Worm (Caenorhabditis elegans): Measurements from ENCODE around the gene F46B3.16.

DNA sequence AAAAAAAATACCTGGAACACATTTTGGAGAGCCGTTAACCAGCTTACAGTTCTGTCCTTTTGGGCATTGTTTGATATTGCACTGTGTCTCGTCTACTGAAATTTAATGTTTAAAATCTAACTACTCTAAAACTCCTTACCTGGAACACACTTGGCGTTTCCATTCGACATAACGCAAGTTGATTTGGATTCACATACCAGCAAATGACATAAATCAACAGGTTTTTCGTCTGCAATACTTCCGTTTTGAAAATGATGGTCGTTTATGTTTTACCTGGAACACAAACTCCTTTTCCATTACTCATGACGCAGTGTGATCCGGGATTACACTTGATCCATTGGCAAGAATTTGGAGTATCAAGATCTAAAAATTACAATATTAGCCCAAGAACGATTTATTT, 9.2 kb upstream of the F46B3.16 start:
- TF ChIP-seq nfya-1 (tag; optimal IDR thresholded peaks at IDR 0.05) (no peak), nhr-11 (tag; optimal IDR thresholded peaks at IDR 0.05) (no peak), F13H6.1 (tag; optimal IDR thresholded peaks at IDR 0.05) (no peak), elt-2 (tag; optimal IDR thresholded peaks at IDR 0.05) (no peak), unc-55 (GFP tag; optimal IDR thresholded peaks at IDR 0.05) (no peak), pqm-1 (tag; optimal IDR thresholded peaks at IDR 0.05) (no peak), fax-1 (tag; optimal IDR thresholded peaks at IDR 0.05) (no peak), elt-4 (tag; optimal IDR thresholded peaks at IDR 0.05) (no peak)
